Worm (Caenorhabditis elegans): ENCODE results near the gene C47E8.1.

C47E8.1 gene

ce11 chrV:14695713-14696112 lies 29.9 kb downstream of the C47E8.1 start:
- no peak for TF ChIP-seq T23F11.4 (GFP tag; optimal IDR thresholded peaks at IDR 0.05)
- peak; percentile 30 for TF ChIP-seq ceh-18 (tag; optimal IDR thresholded peaks at IDR 0.05)
- no peak for TF ChIP-seq ceh-9 (tag; optimal IDR thresholded peaks at IDR 0.05)
- TF ChIP-seq F13H6.1 (tag; optimal IDR thresholded peaks at IDR 0.05) = no peak
- TF ChIP-seq unc-55 (GFP tag; optimal IDR thresholded peaks at IDR 0.05) = peak; percentile 44

- TF ChIP-seq ceh-6 (GFP tag; optimal IDR thresholded peaks at IDR 0.05) = peak; percentile 20
- no peak for TF ChIP-seq pha-4 (tag; optimal IDR thresholded peaks at IDR 0.05)
- peak; percentile 74 for TF ChIP-seq C08G9.2 (tag; optimal IDR thresholded peaks at IDR 0.05)
- TF ChIP-seq dve-1 (tag; optimal IDR thresholded peaks at IDR 0.05) = no peak
- no peak for TF ChIP-seq sox-4 (tag; optimal IDR thresholded peaks at IDR 0.05)
- peak; percentile 27 for TF ChIP-seq K09A11.1 (tag; optimal IDR thresholded peaks at IDR 0.05; ENCODE audit: insufficient read depth)
- peak; percentile 32 for TF ChIP-seq pros-1 (tag; optimal IDR thresholded peaks at IDR 0.05)
- no peak for TF ChIP-seq unc-3 (GFP tag; conservative IDR thresholded peaks at IDR 0.05)
- no peak for TF ChIP-seq unc-3 (tag; optimal IDR thresholded peaks at IDR 0.05)
- no peak for TF ChIP-seq K02D7.2 (tag; optimal IDR thresholded peaks at IDR 0.05)
- TF ChIP-seq odd-2 (tag; optimal IDR thresholded peaks at IDR 0.05) = no peak
- peak; percentile 89 for TF ChIP-seq ref-2 (tag; optimal IDR thresholded peaks at IDR 0.05)
- TF ChIP-seq ceh-34 (tag; optimal IDR thresholded peaks at IDR 0.05) = peak; percentile 93
- TF ChIP-seq ama-1 (optimal IDR thresholded peaks at IDR 0.05) = no peak
- peak; percentile 96 for TF ChIP-seq unc-55 (GFP tag; optimal IDR thresholded peaks at IDR 0.05)
- TF ChIP-seq ceh-14 (tag; optimal IDR thresholded peaks at IDR 0.05) = peak; percentile 51
- peak; percentile 9 for TF ChIP-seq unc-86 (tag; optimal IDR thresholded peaks at IDR 0.05)
- no peak for TF ChIP-seq ceh-9 (tag; optimal IDR thresholded peaks at IDR 0.05)
- TF ChIP-seq rnt-1 (tag; optimal IDR thresholded peaks at IDR 0.05) = peak; percentile 93
- TF ChIP-seq zip-5 (tag; optimal IDR thresholded peaks at IDR 0.05) = no peak
- TF ChIP-seq ahr-1 (tag; optimal IDR thresholded peaks at IDR 0.05) = no peak
- peak; percentile 66 for TF ChIP-seq pat-9 (tag; optimal IDR thresholded peaks at IDR 0.05)
- TF ChIP-seq ceh-45 (GFP tag; IDR thresholded peaks at IDR 0.05) = no peak
- no peak for TF ChIP-seq T23F11.4 (GFP tag; optimal IDR thresholded peaks at IDR 0.05)
- no peak for TF ChIP-seq hlh-13 (GFP tag; optimal IDR thresholded peaks at IDR 0.05)
- TF ChIP-seq lim-6 (tag; optimal IDR thresholded peaks at IDR 0.05) = no peak
- TF ChIP-seq pag-3 (tag; optimal IDR thresholded peaks at IDR 0.05; ENCODE audit: borderline replicate concordance) = no peak
- peak; percentile 24 for TF ChIP-seq eyg-1 (tag; optimal IDR thresholded peaks at IDR 0.05)
- TF ChIP-seq mec-3 (tag; optimal IDR thresholded peaks at IDR 0.05; ENCODE audit: borderline replicate concordance) = no peak
- TF ChIP-seq syd-9 (tag; optimal IDR thresholded peaks at IDR 0.05) = peak; percentile 80
- no peak for TF ChIP-seq elt-4 (tag; optimal IDR thresholded peaks at IDR 0.05)
- no peak for TF ChIP-seq hlh-15 (tag; optimal IDR thresholded peaks at IDR 0.05)
- TF ChIP-seq Y22D7AL.16 (tag; optimal IDR thresholded peaks at IDR 0.05) = no peak
- no peak for TF ChIP-seq ttx-3 (tag; optimal IDR thresholded peaks at IDR 0.05)
- TF ChIP-seq tbx-2 (tag; optimal IDR thresholded peaks at IDR 0.05) = peak; percentile 93
- peak; percentile 61 for TF ChIP-seq hlh-30 (tag; optimal IDR thresholded peaks at IDR 0.05; ENCODE audit: insufficient read depth)
- no peak for TF ChIP-seq sox-2 (GFP tag; IDR thresholded peaks at IDR 0.05)
- TF ChIP-seq tbx-7 (tag; optimal IDR thresholded peaks at IDR 0.05) = no peak
- TF ChIP-seq npax-4 (tag; optimal IDR thresholded peaks at IDR 0.05) = no peak
- peak; percentile 91 for TF ChIP-seq ceh-31 (tag; optimal IDR thresholded peaks at IDR 0.05)
- TF ChIP-seq gmeb-2 (tag; optimal IDR thresholded peaks at IDR 0.05) = no peak
- TF ChIP-seq ceh-30 (tag; optimal IDR thresholded peaks at IDR 0.05) = peak; percentile 81
- no peak for TF ChIP-seq fkh-10 (GFP tag; optimal IDR thresholded peaks at IDR 0.05)
- peak; percentile 93 for TF ChIP-seq nfya-1 (tag; optimal IDR thresholded peaks at IDR 0.05)
- peak; percentile 22 for TF ChIP-seq pax-1 (tag; optimal IDR thresholded peaks at IDR 0.05)
- TF ChIP-seq elt-2 (tag; optimal IDR thresholded peaks at IDR 0.05) = no peak
- TF ChIP-seq nhr-11 (tag; optimal IDR thresholded peaks at IDR 0.05) = no peak
- TF ChIP-seq hlh-6 (tag; optimal IDR thresholded peaks at IDR 0.05) = no peak
Measured at ce11 chrV:14696604-14697307, 30.9 kb downstream of the C47E8.1 start, which contains the start of gene unc-112. Gene unc-112, minus strand, starts transcription at chrV:14696654.
